Worm (Caenorhabditis elegans): ENCODE results near the gene ZC196.2.

- TF ChIP-seq nhr-23 (tag; optimal IDR thresholded peaks at IDR 0.05) = no peak
- TF ChIP-seq nhr-43 (tag; optimal IDR thresholded peaks at IDR 0.05; ENCODE audit: poor library complexity, severe bottlenecking) = no peak
- TF ChIP-seq ztf-11 (tag; optimal IDR thresholded peaks at IDR 0.05) = no peak
- TF ChIP-seq unc-62 (GFP tag; optimal IDR thresholded peaks at IDR 0.05) = no peak
- no peak for TF ChIP-seq skn-1 (tag; optimal IDR thresholded peaks at IDR 0.05)
- TF ChIP-seq eor-1 (tag; optimal IDR thresholded peaks at IDR 0.05) = no peak
- no peak for TF ChIP-seq nhr-237 (tag; optimal IDR thresholded peaks at IDR 0.05)
- TF ChIP-seq fkh-10 (GFP tag; optimal IDR thresholded peaks at IDR 0.05) = no peak
- TF ChIP-seq aly-2 (tag; optimal IDR thresholded peaks at IDR 0.05) = no peak
- no peak for TF ChIP-seq nhr-76 (tag; optimal IDR thresholded peaks at IDR 0.05)
- TF ChIP-seq ceh-82 (tag; optimal IDR thresholded peaks at IDR 0.05) = no peak
These were observed 50.1 kb downstream of the ZC196.2 start for ce11 chrV:8789345-8789744.
